Fruit fly (Drosophila melanogaster) whole organism, prepupa: ENCODE data around the gene Cypl.

Source experiments
- Blimp-1 ChIP-seq: fragments of 200-800 bp; sonication (Bioruptor generic); optimal IDR thresholded peaks from 3 replicates; lab custom pipeline; 2017; ENCODE audit warnings: missing biosample characterization, missing genetic modification characterization, mild to moderate bottlenecking, moderate library complexity, missing genetic modification reagents
- CG11762 ChIP-seq: fragments of 200-800 bp; sonication (Bioruptor generic); optimal IDR thresholded peaks from 3 replicates; lab custom pipeline; 2016; ENCODE audit warnings: missing biosample characterization, missing genetic modification characterization; ENCODE audit not compliant: insufficient read depth
- CG15336 ChIP-seq: fragments of 200-800 bp; sonication (Bioruptor generic); IDR thresholded peaks from 2 replicates; pipeline ENCODE4 v1.3.6; 2022; ENCODE audit warnings: missing biosample characterization, missing genetic modification characterization
- CG1621 ChIP-seq: fragments of 200-800 bp; sonication (Bioruptor generic); optimal IDR thresholded peaks from 3 replicates; lab custom pipeline; 2018; ENCODE audit warnings: missing biosample characterization, mild to moderate bottlenecking, missing genetic modification characterization
- CG32006 ChIP-seq: fragments of 200-800 bp; sonication (Bioruptor generic); optimal IDR thresholded peaks from 3 replicates; lab custom pipeline; 2017; ENCODE audit warnings: missing biosample characterization, mild to moderate bottlenecking, missing genetic modification characterization
- Eip78C ChIP-seq: fragments of 200-800 bp; sonication (Bioruptor generic); peaks from one replicate; lab custom pipeline; 2016; ENCODE audit warnings: missing biosample characterization, missing genetic modification characterization
- Hr39 ChIP-seq: fragments of 200-800 bp; sonication (Bioruptor generic); optimal IDR thresholded peaks from 2 replicates; lab custom pipeline; 2016; ENCODE audit warnings: missing biosample characterization, missing genetic modification characterization
- OdsH ChIP-seq: fragments of 200-800 bp; sonication (Bioruptor generic); optimal IDR thresholded peaks from 3 replicates; lab custom pipeline; 2016; ENCODE audit warnings: missing biosample characterization, missing genetic modification characterization
- Smox ChIP-seq: fragments of 200-800 bp; sonication (Bioruptor generic); optimal IDR thresholded peaks from 3 replicates; lab custom pipeline; 2016; ENCODE audit warnings: missing biosample characterization, missing genetic modification characterization
- dac ChIP-seq: fragments of 200-800 bp; sonication (Bioruptor generic); optimal IDR thresholded peaks from 2 replicates; lab custom pipeline; 2017; ENCODE audit warnings: missing biosample characterization, mild to moderate bottlenecking, missing genetic modification characterization
- fd59A ChIP-seq: fragments of 200-800 bp; sonication (Bioruptor generic); optimal IDR thresholded peaks from 2 replicates; lab custom pipeline; 2017; ENCODE audit warnings: missing biosample characterization, mild to moderate bottlenecking, missing genetic modification characterization, missing genetic modification reagents

dm6 chr3L:544203-544602 is 1.5 kb upstream of the Cypl start:
- TF ChIP-seq Hr39 (GFP tag; lab: Kevin White, UChicago): no peak
- no peak for TF ChIP-seq CG32006 (GFP tag; lab: Kevin White, UChicago)
- TF ChIP-seq CG11762 (GFP tag; lab: Kevin White, UChicago): no peak
- peak; percentile 65 for TF ChIP-seq Eip78C (GFP tag; lab: Kevin White, UChicago)
- TF ChIP-seq CG1621: no peak
- no peak for TF ChIP-seq Blimp-1 (GFP tag; lab: Kevin White, UChicago)
- TF ChIP-seq OdsH: no peak
- no peak for TF ChIP-seq CG15336 (GFP tag; lab: Robert Waterston, UW)
- TF ChIP-seq dac (GFP tag; lab: Kevin White, UChicago): no peak
- TF ChIP-seq fd59A: no peak
- TF ChIP-seq Smox (GFP tag; lab: Kevin White, UChicago): no peak
